Fruit fly (Drosophila melanogaster): Measurements from ENCODE around the gene robo2.

Gene robo2

DNA sequence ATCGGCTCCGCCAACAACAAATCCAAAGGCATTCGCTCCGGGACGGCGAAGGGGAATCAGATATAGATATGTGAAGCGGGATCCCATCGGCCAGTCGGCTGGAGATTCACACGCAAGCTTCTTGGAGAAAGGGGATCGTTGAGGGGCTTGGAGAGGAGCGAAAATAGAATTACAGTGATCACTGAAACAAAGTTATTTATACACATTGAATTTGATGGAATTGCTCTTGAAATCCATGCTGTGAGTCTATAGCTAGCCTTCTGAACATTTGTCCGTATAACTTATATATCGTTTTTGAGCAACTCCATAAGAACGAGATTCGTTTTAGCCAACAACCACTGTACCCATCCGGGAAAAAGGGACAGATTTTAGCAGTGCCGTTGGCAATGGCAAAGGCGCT is 4.6 kb upstream of the robo2 start (continued):
- no peak for TF ChIP-seq pb (GFP tag; optimal IDR thresholded peaks at IDR 0.05)
- no peak for TF ChIP-seq CG14710 (tag; optimal IDR thresholded peaks at IDR 0.05)
- peak; percentile 33 for TF ChIP-seq Atf3 (GFP tag; optimal IDR thresholded peaks at IDR 0.05)
- no peak for TF ChIP-seq Hand (GFP tag; optimal IDR thresholded peaks at IDR 0.05)
- peak; percentile 67 for TF ChIP-seq CG12769 (tag; optimal IDR thresholded peaks at IDR 0.05)
- peak; percentile 51 for TF ChIP-seq CG4404 (GFP tag; IDR thresholded peaks at IDR 0.05)
- no peak for TF ChIP-seq crc (GFP tag; optimal IDR thresholded peaks at IDR 0.05)
- TF ChIP-seq fd3F (GFP tag; optimal IDR thresholded peaks at IDR 0.05) = no peak
- no peak for TF ChIP-seq klu (GFP tag; IDR thresholded peaks at IDR 0.05)
- TF ChIP-seq CG18599 (GFP tag; optimal IDR thresholded peaks at IDR 0.05) = no peak
- TF ChIP-seq Atf-2 (GFP tag; optimal IDR thresholded peaks at IDR 0.05) = peak; percentile 20
- TF ChIP-seq Six4 (GFP tag; optimal IDR thresholded peaks at IDR 0.05) = no peak
- TF ChIP-seq Taf1 (GFP tag; IDR thresholded peaks at IDR 0.05) = no peak
- TF ChIP-seq CG13424 (tag; optimal IDR thresholded peaks at IDR 0.05) = peak; percentile 1
- TF ChIP-seq mirr (GFP tag; optimal IDR thresholded peaks at IDR 0.05) = no peak
- peak; percentile 18 for TF ChIP-seq Antp (GFP tag; optimal IDR thresholded peaks at IDR 0.05)
- peak; percentile 70 for TF ChIP-seq row (GFP tag; IDR thresholded peaks at IDR 0.05)
- TF ChIP-seq CG12236 (GFP tag; optimal IDR thresholded peaks at IDR 0.05) = no peak
- TF ChIP-seq pnt (GFP tag; optimal IDR thresholded peaks at IDR 0.05) = no peak
- TF ChIP-seq Fer1 (GFP tag; optimal IDR thresholded peaks at IDR 0.05) = no peak
- no peak for TF ChIP-seq vnd (GFP tag; IDR thresholded peaks at IDR 0.05; ENCODE audit: partially characterized antibody)
- TF ChIP-seq Oaz (GFP tag; IDR thresholded peaks at IDR 0.05) = no peak
- TF ChIP-seq trh (GFP tag; optimal IDR thresholded peaks at IDR 0.05) = peak; percentile 20
- TF ChIP-seq CG6254 (GFP tag; optimal IDR thresholded peaks at IDR 0.05) = no peak
- TF ChIP-seq gt (GFP tag; IDR thresholded peaks at IDR 0.05) = no peak
- peak; percentile 13 for TF ChIP-seq her (GFP tag; optimal IDR thresholded peaks at IDR 0.05)
- TF ChIP-seq D19A (tag; optimal IDR thresholded peaks at IDR 0.05) = no peak
- TF ChIP-seq sug (tag; optimal IDR thresholded peaks at IDR 0.05) = no peak
- TF ChIP-seq CG12155 (GFP tag; optimal IDR thresholded peaks at IDR 0.05) = peak; percentile 7
- no peak for TF ChIP-seq Doc3 (GFP tag; IDR thresholded peaks at IDR 0.05; ENCODE audit: partially characterized antibody)
- no peak for TF ChIP-seq ase (GFP tag; IDR thresholded peaks at IDR 0.05)
- TF ChIP-seq sd (tag; optimal IDR thresholded peaks at IDR 0.05) = no peak
- TF ChIP-seq unpg (GFP tag; optimal IDR thresholded peaks at IDR 0.05) = peak; percentile 37
- no peak for TF ChIP-seq CG33213 (GFP tag; optimal IDR thresholded peaks at IDR 0.05)
- no peak for TF ChIP-seq CG11456 (GFP tag; IDR thresholded peaks at IDR 0.05)
- no peak for TF ChIP-seq NK7.1 (GFP tag; optimal IDR thresholded peaks at IDR 0.05)
- TF ChIP-seq Xbp1 (GFP tag; optimal IDR thresholded peaks at IDR 0.05) = peak; percentile 69
- TF ChIP-seq CG8281 (tag; optimal IDR thresholded peaks at IDR 0.05) = no peak
- TF ChIP-seq cas (GFP tag; IDR thresholded peaks at IDR 0.05) = no peak
- TF ChIP-seq pan (optimal IDR thresholded peaks at IDR 0.05) = no peak
- peak in 1 of 2 experiments; percentile 56 for TF ChIP-seq pan (GFP tag; optimal IDR thresholded peaks at IDR 0.05 in 1 of 2, IDR thresholded peaks at IDR 0.05 in 1 of 2)
- peak; percentile 44 for TF ChIP-seq CG8944 (GFP tag; optimal IDR thresholded peaks at IDR 0.05)
- no peak for TF ChIP-seq CG2199 (GFP tag; IDR thresholded peaks at IDR 0.05)
- TF ChIP-seq Sry-β (GFP tag; optimal IDR thresholded peaks at IDR 0.05) = no peak
- no peak for TF ChIP-seq ttk (GFP tag; IDR thresholded peaks at IDR 0.05)
- TF ChIP-seq zfh1 (GFP tag; IDR thresholded peaks at IDR 0.05) = 0 out of 3 replicates have a peak, but pooled peaks have one; percentile 3
- no peak for TF ChIP-seq Hey (tag; optimal IDR thresholded peaks at IDR 0.05)
- no peak for TF ChIP-seq Sin3A (optimal IDR thresholded peaks at IDR 0.05)
- 0 out of 2 replicates have a peak, but pooled peaks have one; percentile 25 for TF ChIP-seq ap (GFP tag; IDR thresholded peaks at IDR 0.05)
- no peak for TF ChIP-seq CG13775 (GFP tag; optimal IDR thresholded peaks at IDR 0.05)
- TF ChIP-seq CG16779 (GFP tag; IDR thresholded peaks at IDR 0.05) = no peak
- TF ChIP-seq schlank (tag; optimal IDR thresholded peaks at IDR 0.05) = no peak
- no peak for TF ChIP-seq CG17802 (tag; optimal IDR thresholded peaks at IDR 0.05)
